Worm (Caenorhabditis elegans): ENCODE measurements around the gene C03A3.9.

C03A3.9 gene

DNA sequence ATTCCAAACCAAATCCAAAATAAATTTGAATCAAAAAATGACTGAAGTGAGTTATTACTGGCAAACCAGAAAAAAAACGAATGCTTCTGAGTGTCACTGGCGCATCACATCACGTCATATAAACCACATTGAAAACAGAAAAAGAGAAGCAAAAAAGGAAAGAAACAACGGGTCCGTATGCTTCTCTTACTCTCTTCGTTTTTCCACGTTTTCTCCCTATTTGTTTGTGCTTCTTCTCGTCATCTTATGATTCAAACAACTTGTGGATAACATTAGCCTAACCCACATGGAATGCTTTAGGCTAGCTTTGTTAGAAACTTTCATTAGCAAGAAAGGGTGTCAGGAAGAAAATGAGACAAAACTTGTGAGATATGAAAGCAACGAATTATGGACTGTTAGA lies 25.3 kb upstream of the C03A3.9 start:
- no peak for TF ChIP-seq hlh-8 (tag; optimal IDR thresholded peaks at IDR 0.05)
- no peak for TF ChIP-seq ceh-18 (tag; optimal IDR thresholded peaks at IDR 0.05)
- no peak for TF ChIP-seq unc-86 (tag; optimal IDR thresholded peaks at IDR 0.05)
- no peak for TF ChIP-seq rnt-1 (tag; optimal IDR thresholded peaks at IDR 0.05)

- no peak for TF ChIP-seq ceh-6 (GFP tag; optimal IDR thresholded peaks at IDR 0.05)
- TF ChIP-seq npax-4 (tag; optimal IDR thresholded peaks at IDR 0.05): no peak
- no peak for TF ChIP-seq ceh-22 (tag; optimal IDR thresholded peaks at IDR 0.05)
- no peak for TF ChIP-seq rnt-1 (tag; optimal IDR thresholded peaks at IDR 0.05)
- no peak for TF ChIP-seq ceh-31 (tag; optimal IDR thresholded peaks at IDR 0.05)
- TF ChIP-seq pat-9 (tag; optimal IDR thresholded peaks at IDR 0.05): no peak
- TF ChIP-seq ets-4 (tag; optimal IDR thresholded peaks at IDR 0.05): no peak
- no peak for TF ChIP-seq pag-3 (tag; optimal IDR thresholded peaks at IDR 0.05; ENCODE audit: borderline replicate concordance)
- TF ChIP-seq lin-11 (tag; optimal IDR thresholded peaks at IDR 0.05): no peak
- TF ChIP-seq lim-6 (tag; optimal IDR thresholded peaks at IDR 0.05): no peak
- TF ChIP-seq ceh-18 (tag; optimal IDR thresholded peaks at IDR 0.05): no peak
- TF ChIP-seq pax-1 (tag; optimal IDR thresholded peaks at IDR 0.05): no peak
- no peak for TF ChIP-seq nhr-11 (tag; optimal IDR thresholded peaks at IDR 0.05)
These were observed 23.2 kb upstream of the C03A3.9 start for ce11 chrX:11243604-11244003.

ce11 chrX:11245056-11245455 lies 21.8 kb upstream of the C03A3.9 start:
- TF ChIP-seq unc-86 (tag; optimal IDR thresholded peaks at IDR 0.05) (no peak), unc-42 (tag; optimal IDR thresholded peaks at IDR 0.05) (peak; percentile 76)

ce11 chrX:11248083-11248482 lies 18.7 kb upstream of the C03A3.9 start:
- TF ChIP-seq ref-2 (tag; optimal IDR thresholded peaks at IDR 0.05) (peak; percentile 19), sdc-2 (tag; optimal IDR thresholded peaks at IDR 0.05) (peak; percentile 58), hlh-30 (tag; optimal IDR thresholded peaks at IDR 0.05; ENCODE audit: insufficient read depth) (peak; percentile 92), tbx-2 (tag; optimal IDR thresholded peaks at IDR 0.05) (peak; percentile 47), gmeb-2 (tag; optimal IDR thresholded peaks at IDR 0.05) (no peak), ceh-34 (tag; optimal IDR thresholded peaks at IDR 0.05) (peak; percentile 79), ets-4 (tag; optimal IDR thresholded peaks at IDR 0.05) (no peak), madf-2 (tag; optimal IDR thresholded peaks at IDR 0.05) (no peak), ama-1 (optimal IDR thresholded peaks at IDR 0.05) (no peak), hlh-13 (GFP tag; optimal IDR thresholded peaks at IDR 0.05) (no peak), dve-1 (tag; optimal IDR thresholded peaks at IDR 0.05) (peak; percentile 27), tbx-7 (tag; optimal IDR thresholded peaks at IDR 0.05) (no peak), fax-1 (tag; optimal IDR thresholded peaks at IDR 0.05) (no peak), ceh-31 (tag; optimal IDR thresholded peaks at IDR 0.05) (peak; percentile 40), sox-4 (tag; optimal IDR thresholded peaks at IDR 0.05) (no peak), ahr-1 (tag; optimal IDR thresholded peaks at IDR 0.05) (no peak), pha-4 (tag; optimal IDR thresholded peaks at IDR 0.05) (no peak), syd-9 (tag; optimal IDR thresholded peaks at IDR 0.05) (no peak), nfya-1 (tag; optimal IDR thresholded peaks at IDR 0.05) (peak; percentile 40), ceh-2 (tag; optimal IDR thresholded peaks at IDR 0.05) (peak; percentile 59), K02D7.2 (tag; optimal IDR thresholded peaks at IDR 0.05) (no peak), pat-9 (tag; optimal IDR thresholded peaks at IDR 0.05) (no peak), mec-3 (tag; optimal IDR thresholded peaks at IDR 0.05; ENCODE audit: borderline replicate concordance) (no peak), elt-2 (tag; optimal IDR thresholded peaks at IDR 0.05) (peak; percentile 3), fkh-6 (tag; optimal IDR thresholded peaks at IDR 0.05) (peak; percentile 28), ceh-18 (tag; optimal IDR thresholded peaks at IDR 0.05) (peak; percentile 17), rnt-1 (tag; optimal IDR thresholded peaks at IDR 0.05) (peak; percentile 37), C38D4.7 (GFP tag; optimal IDR thresholded peaks at IDR 0.05) (no peak), hlh-6 (tag; optimal IDR thresholded peaks at IDR 0.05) (peak; percentile 75), C08G9.2 (tag; optimal IDR thresholded peaks at IDR 0.05) (peak; percentile 44), K09A11.1 (tag; optimal IDR thresholded peaks at IDR 0.05; ENCODE audit: insufficient read depth) (no peak)
